Fruit fly (Drosophila melanogaster) whole organism, wandering third instar larva: ENCODE results near the gene CG18170.

Experiments
- Abd-B ChIP-seq: fragments of >200 bp; optimal IDR thresholded peaks from 2 replicates; lab custom pipeline; 2017; ENCODE audit warnings: missing biosample characterization, missing genetic modification characterization
- CG32264 ChIP-seq: fragments of 200-800 bp; sonication (Bioruptor generic); optimal IDR thresholded peaks from 2 replicates; lab custom pipeline; 2016; ENCODE audit warnings: missing biosample characterization, missing genetic modification characterization
- Dfd ChIP-seq: fragments of >200 bp; optimal IDR thresholded peaks from 2 replicates; lab custom pipeline; 2017; ENCODE audit warnings: missing biosample characterization, missing genetic modification characterization
- Hnf4 ChIP-seq: fragments of 200-800 bp; sonication (Bioruptor generic); optimal IDR thresholded peaks from 2 replicates; lab custom pipeline; 2016; ENCODE audit warnings: missing biosample characterization, mild to moderate bottlenecking, missing genetic modification characterization
- dsf ChIP-seq: sonication (Bioruptor generic); optimal IDR thresholded peaks from 2 replicates; lab custom pipeline; 2016; ENCODE audit warnings: missing biosample characterization, missing genetic modification characterization, borderline replicate concordance
- lola ChIP-seq: fragments of >200 bp; optimal IDR thresholded peaks from 2 replicates; lab custom pipeline; 2017; ENCODE audit warnings: missing biosample characterization, missing genetic modification characterization
- pan ChIP-seq: fragments of >200 bp; optimal IDR thresholded peaks from 2 replicates; lab custom pipeline; 2017

dm6 chr3L:1584781-1585180 is 18.0 kb upstream of the CG18170 start:
- TF ChIP-seq CG32264 (GFP tag; lab: Kevin White, UChicago) (peak; percentile 71), pan (no peak), Abd-B (GFP tag; lab: Kevin White, UChicago) (no peak), lola (GFP tag; lab: Kevin White, UChicago) (no peak), dsf (no peak), Dfd (GFP tag; lab: Kevin White, UChicago) (no peak), Hnf4 (GFP tag; lab: Kevin White, UChicago) (no peak)
